Fruit fly (Drosophila melanogaster) whole organism, prepupa: ENCODE data around the gene CG7607.

Experiments
- Blimp-1 ChIP-seq: fragments of 200-800 bp; sonication (Bioruptor generic); optimal IDR thresholded peaks from 3 replicates; lab custom pipeline; 2017; ENCODE audit warnings: missing biosample characterization, missing genetic modification characterization, mild to moderate bottlenecking, moderate library complexity, missing genetic modification reagents
- CG10631 ChIP-seq: fragments of 200-800 bp; sonication (Bioruptor generic); optimal IDR thresholded peaks from 2 replicates; lab custom pipeline; 2016; ENCODE audit warnings: missing biosample characterization, missing genetic modification characterization
- CG10669 ChIP-seq: fragments of 200-800 bp; sonication (Bioruptor generic); optimal IDR thresholded peaks from 3 replicates; lab custom pipeline; 2018; ENCODE audit warnings: missing biosample characterization, mild to moderate bottlenecking, missing genetic modification characterization, moderate library complexity
- CG11294 ChIP-seq: fragments of 200-800 bp; sonication (Bioruptor generic); IDR thresholded peaks from 2 replicates; pipeline ENCODE4 v1.3.6; 2022; ENCODE audit warnings: missing biosample characterization, missing genetic modification characterization
- CG11762 ChIP-seq: fragments of 200-800 bp; sonication (Bioruptor generic); optimal IDR thresholded peaks from 3 replicates; lab custom pipeline; 2016; ENCODE audit warnings: missing biosample characterization, missing genetic modification characterization; ENCODE audit not compliant: insufficient read depth
- CG11902 ChIP-seq: fragments of 200-800 bp; sonication (Bioruptor generic); optimal IDR thresholded peaks from 3 replicates; lab custom pipeline; 2016; ENCODE audit warnings: missing biosample characterization, missing genetic modification characterization
- CG15336 ChIP-seq: fragments of 200-800 bp; sonication (Bioruptor generic); IDR thresholded peaks from 2 replicates; pipeline ENCODE4 v1.3.6; 2022; ENCODE audit warnings: missing biosample characterization, missing genetic modification characterization
- CG3032 ChIP-seq: fragments of 200-800 bp; optimal IDR thresholded peaks from 2 replicates; lab custom pipeline; 2019; ENCODE audit warnings: missing biosample characterization, mild to moderate bottlenecking, missing genetic modification characterization, moderate library complexity
- CG31627 ChIP-seq: fragments of 200-800 bp; sonication (Bioruptor generic); optimal IDR thresholded peaks from 3 replicates; lab custom pipeline; 2016; ENCODE audit warnings: missing biosample characterization, missing genetic modification characterization
- CG32006 ChIP-seq: fragments of 200-800 bp; sonication (Bioruptor generic); optimal IDR thresholded peaks from 3 replicates; lab custom pipeline; 2017; ENCODE audit warnings: missing biosample characterization, mild to moderate bottlenecking, missing genetic modification characterization
- CG3919 ChIP-seq: fragments of 200-800 bp; sonication (Bioruptor generic); optimal IDR thresholded peaks from 3 replicates; lab custom pipeline; 2016; ENCODE audit warnings: missing biosample characterization, missing genetic modification characterization
- CG6276 ChIP-seq: fragments of 200-800 bp; sonication (Bioruptor generic); optimal IDR thresholded peaks from 2 replicates; lab custom pipeline; 2017; ENCODE audit warnings: missing biosample characterization, mild to moderate bottlenecking, missing genetic modification characterization
- CG6792 ChIP-seq: fragments of 200-800 bp; sonication (Bioruptor generic); optimal IDR thresholded peaks from 3 replicates; lab custom pipeline; 2016; ENCODE audit warnings: missing biosample characterization, missing genetic modification characterization
- CG6808 ChIP-seq: fragments of 200-800 bp; sonication (Bioruptor generic); optimal IDR thresholded peaks from 3 replicates; lab custom pipeline; 2017; ENCODE audit warnings: missing biosample characterization, missing genetic modification characterization, mild to moderate bottlenecking, moderate library complexity, missing genetic modification reagents
- CG7368 ChIP-seq: fragments of 200-800 bp; sonication (Bioruptor generic); optimal IDR thresholded peaks from 3 replicates; lab custom pipeline; 2016; ENCODE audit warnings: missing biosample characterization, missing genetic modification characterization
- CG8119 ChIP-seq: fragments of 200-800 bp; sonication (Bioruptor generic); IDR thresholded peaks from 3 replicates; pipeline ENCODE4 v1.3.6; 2022; ENCODE audit warnings: missing biosample characterization, missing genetic modification characterization
- CG8319 ChIP-seq: fragments of 200-800 bp; sonication (Bioruptor generic); optimal IDR thresholded peaks from 3 replicates; lab custom pipeline; 2016; ENCODE audit warnings: missing biosample characterization, missing genetic modification characterization
- CG8632 ChIP-seq: fragments of 200-800 bp; sonication (Bioruptor generic); optimal IDR thresholded peaks from 3 replicates; lab custom pipeline; 2016; ENCODE audit warnings: missing biosample characterization, missing genetic modification characterization
- Eip75B ChIP-seq: fragments of 200-800 bp; sonication (Bioruptor generic); optimal IDR thresholded peaks from 3 replicates; lab custom pipeline; 2016; ENCODE audit warnings: missing biosample characterization, missing genetic modification characterization
- Eip78C ChIP-seq: fragments of 200-800 bp; sonication (Bioruptor generic); peaks from one replicate; lab custom pipeline; 2016; ENCODE audit warnings: missing biosample characterization, missing genetic modification characterization
- Ets21C ChIP-seq: fragments of 200-800 bp; sonication (Bioruptor generic); optimal IDR thresholded peaks from 3 replicates; lab custom pipeline; 2016; ENCODE audit warnings: missing biosample characterization, missing genetic modification characterization
- Ets96B ChIP-seq: fragments of 200-800 bp; optimal IDR thresholded peaks from 2 replicates; lab custom pipeline; 2019; ENCODE audit warnings: missing biosample characterization, mild to moderate bottlenecking, missing genetic modification characterization, moderate library complexity
- Gug ChIP-seq: fragments of 200-800 bp; sonication (Bioruptor generic); IDR thresholded peaks from 2 replicates; pipeline ENCODE4 v1.3.6; 2022; ENCODE audit warnings: missing biosample characterization, missing genetic modification characterization
- Lpt ChIP-seq: fragments of 200-800 bp; sonication (Bioruptor generic); optimal IDR thresholded peaks from 3 replicates; lab custom pipeline; 2016; ENCODE audit warnings: missing biosample characterization, missing genetic modification characterization
- Met ChIP-seq: fragments of 200-800 bp; sonication (Bioruptor generic); optimal IDR thresholded peaks from 3 replicates; lab custom pipeline; 2016; ENCODE audit warnings: missing biosample characterization, missing genetic modification characterization
- OdsH ChIP-seq: fragments of 200-800 bp; sonication (Bioruptor generic); optimal IDR thresholded peaks from 3 replicates; lab custom pipeline; 2016; ENCODE audit warnings: missing biosample characterization, missing genetic modification characterization
- Smox ChIP-seq: fragments of 200-800 bp; sonication (Bioruptor generic); optimal IDR thresholded peaks from 3 replicates; lab custom pipeline; 2016; ENCODE audit warnings: missing biosample characterization, missing genetic modification characterization
- Sox15 ChIP-seq: fragments of 200-800 bp; sonication (Bioruptor generic); optimal IDR thresholded peaks from 3 replicates; lab custom pipeline; 2016; ENCODE audit warnings: missing biosample characterization, missing genetic modification characterization
- achi ChIP-seq: fragments of 200-800 bp; sonication (Bioruptor generic); optimal IDR thresholded peaks from 3 replicates; lab custom pipeline; 2016; ENCODE audit warnings: missing biosample characterization, missing genetic modification characterization
- cyc ChIP-seq: fragments of 200-800 bp; sonication (Bioruptor generic); optimal IDR thresholded peaks from 3 replicates; lab custom pipeline; 2016; ENCODE audit warnings: missing biosample characterization, missing genetic modification characterization
- dac ChIP-seq: fragments of 200-800 bp; sonication (Bioruptor generic); optimal IDR thresholded peaks from 2 replicates; lab custom pipeline; 2017; ENCODE audit warnings: missing biosample characterization, mild to moderate bottlenecking, missing genetic modification characterization
- dsx ChIP-seq: fragments of 200-800 bp; optimal IDR thresholded peaks from 3 replicates; lab custom pipeline; 2019; ENCODE audit warnings: missing biosample characterization, mild to moderate bottlenecking, missing genetic modification characterization, moderate library complexity; ENCODE audit not compliant: poor library complexity, severe bottlenecking
- eg ChIP-seq: fragments of 200-800 bp; sonication (Bioruptor generic); IDR thresholded peaks from 3 replicates; pipeline ENCODE4 v1.3.6; 2022; ENCODE audit warnings: missing biosample characterization, missing genetic modification characterization
- fd59A ChIP-seq: fragments of 200-800 bp; sonication (Bioruptor generic); optimal IDR thresholded peaks from 2 replicates; lab custom pipeline; 2017; ENCODE audit warnings: missing biosample characterization, mild to moderate bottlenecking, missing genetic modification characterization, missing genetic modification reagents
- fd85E ChIP-seq: fragments of 200-800 bp; sonication (Bioruptor generic); optimal IDR thresholded peaks from 3 replicates; lab custom pipeline; 2016; ENCODE audit warnings: missing biosample characterization, missing genetic modification characterization
- fkh ChIP-seq: fragments of 200-800 bp; sonication (Bioruptor generic); optimal IDR thresholded peaks from 3 replicates; lab custom pipeline; 2017; ENCODE audit warnings: missing biosample characterization, mild to moderate bottlenecking, missing genetic modification characterization, moderate library complexity
- lz ChIP-seq: fragments of 200-800 bp; sonication (Bioruptor generic); optimal IDR thresholded peaks from 3 replicates; lab custom pipeline; 2016; ENCODE audit warnings: missing biosample characterization, missing genetic modification characterization
- net ChIP-seq: fragments of 200-800 bp; sonication (Bioruptor generic); optimal IDR thresholded peaks from 3 replicates; lab custom pipeline; 2016; ENCODE audit warnings: missing biosample characterization, missing genetic modification characterization
- spab ChIP-seq: fragments of 200-800 bp; sonication (Bioruptor generic); optimal IDR thresholded peaks from 2 replicates; lab custom pipeline; 2017; ENCODE audit warnings: missing biosample characterization, mild to moderate bottlenecking, missing genetic modification characterization, missing genetic modification reagents
- ss ChIP-seq, 2 experiments: fragments of 200-800 bp; sonication (Bioruptor generic); optimal IDR thresholded peaks; 2 replicates in 1 of 2; 3 replicates in 1 of 2; lab custom pipeline; 2017 to 2018; ENCODE audit warnings: mild to moderate bottlenecking in 2 of 2, missing biosample characterization in 2 of 2, missing genetic modification characterization in 2 of 2, moderate library complexity in 1 of 2
- svp ChIP-seq: fragments of 200-800 bp; sonication (Bioruptor generic); peaks from one replicate; lab custom pipeline; 2016; ENCODE audit warnings: missing biosample characterization, missing genetic modification characterization

Gene CG7607

DNA sequence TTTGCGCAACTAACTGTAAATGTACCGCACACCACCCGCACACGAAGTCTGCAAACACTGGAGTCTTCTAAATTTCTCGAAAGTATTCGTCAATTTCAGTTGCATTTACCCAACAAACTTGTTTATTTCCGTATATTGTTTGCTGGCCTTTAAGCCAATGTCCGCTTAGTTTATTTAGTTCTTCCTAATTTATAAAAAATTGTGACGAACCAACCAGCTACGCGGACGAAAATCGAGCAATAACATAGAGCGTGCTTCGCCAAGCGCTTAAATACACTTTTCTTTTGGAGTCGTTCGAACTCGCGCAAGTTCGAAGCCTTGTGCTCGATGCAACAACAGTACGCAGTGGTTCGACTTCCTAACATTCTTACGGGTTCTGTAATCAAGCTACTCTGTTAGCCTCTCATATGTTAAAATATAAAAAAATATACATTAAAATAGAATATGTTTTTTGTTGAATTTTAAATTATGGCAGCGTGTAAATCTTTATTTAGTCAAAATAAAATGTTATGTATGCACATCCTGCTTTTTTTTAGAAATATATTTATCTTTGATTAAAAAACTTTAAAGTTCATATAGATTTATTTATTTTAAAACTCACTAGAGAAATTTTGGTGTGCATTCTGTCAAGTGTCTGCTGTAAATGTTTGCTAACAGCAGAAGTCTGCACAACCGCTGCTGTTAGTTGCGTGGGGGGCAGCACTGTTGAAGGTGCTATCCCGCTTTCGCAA is 2.0 kb upstream of the CG7607 start, which contains the start of gene GlcAT-P (continued):
- TF ChIP-seq CG8319 (no peak), fd85E (GFP tag; lab: Kevin White, UChicago) (no peak), Gug (GFP tag; lab: Robert Waterston, UW) (peak; percentile 74), cyc (GFP tag; lab: Kevin White, UChicago) (peak; percentile 33), spab (GFP tag; lab: Kevin White, UChicago) (no peak), Eip75B (GFP tag; lab: Kevin White, UChicago) (peak; percentile 31), lz (GFP tag; lab: Kevin White, UChicago) (peak; percentile 13), CG6792 (GFP tag; lab: Kevin White, UChicago) (peak; percentile 69), Ets21C (GFP tag; lab: Kevin White, UChicago) (no peak), Blimp-1 (no peak), Met (peak; percentile 50), CG7368 (GFP tag; lab: Kevin White, UChicago) (no peak), CG11902 (GFP tag; lab: Kevin White, UChicago) (no peak), Eip78C (GFP tag; lab: Kevin White, UChicago) (peak; percentile 80), CG32006 (GFP tag; lab: Kevin White, UChicago) (peak; percentile 78), Lpt (GFP tag; lab: Kevin White, UChicago) (peak; percentile 62), CG8632 (GFP tag; lab: Kevin White, UChicago) (peak; percentile 43), CG3919 (GFP tag; lab: Kevin White, UChicago) (peak; percentile 61), achi (GFP tag; lab: Kevin White, UChicago) (peak; percentile 60), CG6276 (peak; percentile 25), fd59A (GFP tag; lab: Kevin White, UChicago) (no peak), CG10669 (GFP tag; lab: Kevin White, UChicago) (peak; percentile 46), Smox (GFP tag; lab: Kevin White, UChicago) (peak; percentile 39), OdsH (GFP tag; lab: Kevin White, UChicago) (peak; percentile 62), dac (no peak)

DNA sequence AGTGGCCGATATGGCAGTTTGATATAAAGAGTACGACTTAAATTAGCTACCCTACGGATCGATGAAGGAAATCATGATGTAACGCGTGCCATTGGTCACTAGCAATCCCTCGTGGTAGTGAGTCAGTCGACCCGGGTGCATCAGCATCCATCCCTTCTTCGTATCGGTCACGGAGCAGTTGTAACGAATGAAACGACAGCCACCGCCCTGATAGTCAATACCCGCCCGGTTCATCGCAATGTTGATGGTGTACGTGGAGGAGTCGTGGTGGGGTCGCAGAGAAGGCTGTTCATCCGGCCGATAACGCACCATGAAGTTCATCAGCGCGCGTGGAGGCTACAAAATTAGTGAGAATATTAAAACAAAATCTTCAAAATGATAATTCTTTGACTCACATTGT is 1.0 kb upstream of the CG7607 start:
- TF ChIP-seq svp (GFP tag; lab: Kevin White, UChicago) (peak; percentile 52), fkh (GFP tag; lab: Kevin White, UChicago) (no peak)
- TF ChIP-seq, all 60 proteins: peak for 1

DNA sequence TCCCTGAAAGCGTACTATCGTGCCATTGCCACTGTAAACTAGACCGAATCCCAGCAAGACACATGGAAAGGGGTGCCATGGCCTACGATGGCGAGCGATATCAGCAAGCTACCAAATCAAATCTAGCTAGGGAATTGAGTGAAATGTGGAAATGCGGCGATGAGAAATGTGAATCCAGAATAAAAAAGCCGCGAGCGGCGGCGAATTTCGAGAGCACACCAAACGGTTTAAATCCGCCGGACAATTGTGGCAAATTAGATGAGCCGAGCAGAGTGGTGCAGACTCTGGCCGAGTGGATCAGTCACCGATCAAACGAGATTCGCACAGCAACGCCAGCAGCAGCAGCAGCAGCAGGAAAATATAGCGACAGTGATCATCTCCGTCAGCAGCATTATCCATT is 1.6 kb downstream of the CG7607 start, which contains the start of gene nkt:
Gene nkt (plus strand): TSS at position 301 of the 400 bp plus-strand sequence.
- TF ChIP-seq CG3032 (tag; lab: Kevin White, UChicago) (no peak), OdsH (GFP tag; lab: Kevin White, UChicago) (no peak), dsx (GFP tag; lab: Kevin White, UChicago) (no peak), Gug (GFP tag; lab: Robert Waterston, UW) (no peak), CG10631 (GFP tag; lab: Kevin White, UChicago) (no peak), Ets96B (no peak)

DNA sequence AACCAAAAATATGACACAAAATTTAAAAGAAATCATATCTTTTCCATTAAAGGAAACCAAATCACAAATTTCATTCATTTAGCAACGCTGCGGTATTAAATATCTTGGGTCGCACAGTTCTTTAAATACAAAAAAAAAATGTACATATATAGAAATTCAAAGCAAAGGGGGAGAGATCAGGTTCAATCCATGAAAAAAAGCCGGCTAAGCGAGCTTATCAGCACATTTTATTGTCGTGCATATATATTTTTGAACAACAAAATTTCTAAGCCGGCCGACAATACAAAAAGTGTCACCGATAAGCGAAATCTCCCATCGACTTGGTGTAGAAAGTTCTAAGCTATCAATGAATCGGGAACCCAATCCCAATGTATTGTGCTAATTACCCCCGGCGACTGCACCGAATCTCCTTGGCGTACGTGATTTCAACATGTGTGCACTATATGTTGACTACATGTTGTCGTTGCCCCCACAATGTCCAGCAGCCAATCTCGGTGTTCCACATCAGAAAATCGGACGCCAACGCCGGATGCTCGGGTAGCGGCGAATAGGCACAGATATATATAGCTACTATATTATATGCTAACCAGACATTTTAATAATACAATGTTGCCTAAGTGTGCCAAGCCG is 4.5 kb downstream of the CG7607 start:
- TF ChIP-seq dsx (GFP tag; lab: Kevin White, UChicago) (peak; percentile 78), Eip75B (GFP tag; lab: Kevin White, UChicago) (no peak)

DNA sequence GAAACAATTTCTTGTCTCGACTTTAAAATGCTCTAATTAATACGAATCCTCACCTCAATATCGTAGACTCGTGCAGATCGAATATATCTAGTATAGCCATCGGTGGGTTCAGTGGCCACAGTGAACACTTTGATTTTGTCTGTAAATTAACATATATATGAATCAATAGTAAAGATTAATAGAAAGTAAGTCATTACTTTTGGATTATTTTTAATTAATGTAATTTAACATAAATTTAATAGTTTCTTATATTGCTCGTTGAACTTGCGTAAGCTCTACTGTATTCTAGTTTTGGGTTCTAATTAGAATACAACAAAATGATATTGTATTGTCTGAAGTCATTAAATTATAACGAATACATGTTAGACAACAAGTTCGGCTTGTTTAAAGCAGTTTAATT is 5.4 kb downstream of the CG7607 start:
- no peak for TF ChIP-seq CG11762 (GFP tag; lab: Kevin White, UChicago)
- no peak for TF ChIP-seq CG6808 (GFP tag; lab: Kevin White, UChicago)
- no peak for TF ChIP-seq Eip75B (GFP tag; lab: Kevin White, UChicago)
- no peak for TF ChIP-seq CG31627
- TF ChIP-seq CG11294 (GFP tag; lab: Robert Waterston, UW) = no peak
- no peak for TF ChIP-seq ss (GFP tag; optimal IDR thresholded peaks at IDR 0.05; lab: Kevin White, UChicago)
- TF ChIP-seq CG8119 = 0 out of 3 replicates have a peak, but pooled peaks have one; percentile 20
- 0 out of 3 replicates have a peak, but pooled peaks have one; percentile 11 for TF ChIP-seq eg
- no peak for TF ChIP-seq Sox15 (GFP tag; lab: Kevin White, UChicago)
- TF ChIP-seq CG15336 (GFP tag; lab: Robert Waterston, UW) = peak; percentile 18; the same call in 1 of the 2 replicates
- TF ChIP-seq net (GFP tag; lab: Kevin White, UChicago) = no peak
